Worm (Caenorhabditis elegans) whole organism, midembryonic: ENCODE measurements around the gene pgp-8.

Experiments
- T22C8.4 ChIP-seq: fragments of 200-800 bp; sonication (Bioruptor generic); IDR thresholded peaks from 2 replicates; pipeline ENCODE4 v1.3.6; 2022; ENCODE audit warnings: missing genetic modification characterization, missing compliant biosample characterization
- cog-1 ChIP-seq: sonication (generic microtip); optimal IDR thresholded peaks from 2 replicates; lab custom pipeline; 2016; ENCODE audit warnings: missing genetic modification characterization, missing compliant biosample characterization
- flt-1 ChIP-seq: fragments of 200-800 bp; sonication (Bioruptor generic); IDR thresholded peaks from 2 replicates; pipeline ENCODE4 v1.3.6; 2022; ENCODE audit warnings: missing genetic modification characterization, missing compliant biosample characterization
- klf-2 ChIP-seq: fragments of 200-800 bp; sonication (Bioruptor generic); conservative IDR thresholded peaks from 2 replicates; pipeline ENCODE4 v1.3.6; 2022; ENCODE audit warnings: missing genetic modification reagents, missing genetic modification characterization, missing compliant biosample characterization
- med-1 ChIP-seq: sonication (generic microtip); optimal IDR thresholded peaks from 2 replicates; lab custom pipeline; 2017; ENCODE audit warnings: missing genetic modification characterization, mild to moderate bottlenecking, missing compliant biosample characterization, antibody characterized with exemption, missing genetic modification reagents; ENCODE audit not compliant: insufficient read depth
- ref-1 ChIP-seq: fragments of 200-800 bp; sonication (Bioruptor generic); conservative IDR thresholded peaks from 2 replicates; pipeline ENCODE4 v1.3.6; 2022; ENCODE audit warnings: missing genetic modification reagents, missing genetic modification characterization, missing compliant biosample characterization
- tab-1 ChIP-seq: fragments of 200-800 bp; sonication (Bioruptor generic); IDR thresholded peaks from 2 replicates; pipeline ENCODE4 v1.3.6; 2022; ENCODE audit warnings: missing genetic modification characterization, missing compliant biosample characterization
- ztf-23 ChIP-seq: fragments of 200-800 bp; sonication (Bioruptor generic); IDR thresholded peaks from 2 replicates; pipeline ENCODE4 v1.3.6; 2022; ENCODE audit warnings: missing genetic modification reagents, missing genetic modification characterization, missing compliant biosample characterization
- ztf-29 ChIP-seq: fragments of 200-800 bp; sonication (Bioruptor generic); IDR thresholded peaks from 2 replicates; pipeline ENCODE4 v1.3.6; 2022; ENCODE audit warnings: missing genetic modification reagents, missing genetic modification characterization, missing compliant biosample characterization

ce11 chrX:10885872-10886271 is 21.6 kb upstream of the pgp-8 start, which contains the start of gene T21E8.5:
- TF ChIP-seq T22C8.4 (GFP tag; lab: Robert Waterston, UW) (no peak), flt-1 (GFP tag; lab: Robert Waterston, UW) (no peak), ref-1 (GFP tag; lab: Robert Waterston, UW) (no peak), cog-1 (tag; lab: Kevin White, UChicago) (no peak), ztf-23 (GFP tag; lab: Robert Waterston, UW) (no peak), med-1 (GFP tag; lab: Kevin White, UChicago) (no peak), klf-2 (no peak), tab-1 (GFP tag; lab: Robert Waterston, UW) (no peak), ztf-29 (no peak)
